Fruit fly (Drosophila melanogaster) whole organism, embryonic: ENCODE results near the gene IntS2.

ENCODE experiments used
- CG10565 ChIP-seq: fragments of 200-800 bp; sonication (Bioruptor generic); optimal IDR thresholded peaks from 3 replicates; lab custom pipeline; 2016; ENCODE audit warnings: missing biosample characterization, mild to moderate bottlenecking, missing genetic modification characterization
- CG12236 ChIP-seq: fragments of 200-800 bp; sonication (Bioruptor generic); optimal IDR thresholded peaks from 2 replicates; lab custom pipeline; 2016; ENCODE audit warnings: missing biosample characterization, missing genetic modification characterization
- CG14441 ChIP-seq: fragments of 200-800 bp; sonication (Bioruptor generic); IDR thresholded peaks from 2 replicates; pipeline ENCODE4 v1.3.6; 2022; ENCODE audit warnings: missing biosample characterization, missing genetic modification characterization
- CG15073 ChIP-seq: fragments of 200-800 bp; sonication (Bioruptor generic); optimal IDR thresholded peaks from 2 replicates; lab custom pipeline; 2016; ENCODE audit warnings: missing biosample characterization, missing genetic modification characterization
- CG17328 ChIP-seq: fragments of 200-800 bp; sonication (Bioruptor generic); IDR thresholded peaks from 2 replicates; pipeline ENCODE4 v1.3.6; 2022; ENCODE audit warnings: missing biosample characterization, missing genetic modification characterization
- CG17612 ChIP-seq: fragments of 200-800 bp; sonication (Bioruptor generic); IDR thresholded peaks from 2 replicates; pipeline ENCODE4 v1.3.6; 2022; ENCODE audit warnings: missing biosample characterization, missing genetic modification characterization
- CG30403 ChIP-seq: fragments of 200-800 bp; sonication (Bioruptor generic); optimal IDR thresholded peaks from 3 replicates; lab custom pipeline; 2016; ENCODE audit warnings: missing biosample characterization, missing genetic modification characterization
- CG31365 ChIP-seq: fragments of 200-800 bp; sonication (Bioruptor generic); optimal IDR thresholded peaks from 2 replicates; lab custom pipeline; 2018; ENCODE audit warnings: missing biosample characterization, mild to moderate bottlenecking, missing genetic modification characterization
- CG3407 ChIP-seq: fragments of 200-800 bp; sonication (Bioruptor generic); optimal IDR thresholded peaks from 2 replicates; lab custom pipeline; 2018; ENCODE audit warnings: missing biosample characterization, mild to moderate bottlenecking, missing genetic modification characterization
- CG34376 ChIP-seq: fragments of 200-800 bp; sonication (Bioruptor generic); optimal IDR thresholded peaks from 2 replicates; lab custom pipeline; 2018; ENCODE audit warnings: missing biosample characterization, mild to moderate bottlenecking, missing genetic modification characterization
- CG3995 ChIP-seq: fragments of 200-800 bp; sonication (Bioruptor generic); optimal IDR thresholded peaks from 3 replicates; lab custom pipeline; 2016; ENCODE audit warnings: missing biosample characterization, missing genetic modification characterization
- CG4730 ChIP-seq: fragments of 200-800 bp; sonication (Bioruptor generic); IDR thresholded peaks from 2 replicates; pipeline ENCODE4 v1.3.6; 2022; ENCODE audit warnings: missing biosample characterization, missing genetic modification characterization
- CG4854 ChIP-seq: fragments of 200-800 bp; sonication (Bioruptor generic); optimal IDR thresholded peaks from 2 replicates; lab custom pipeline; 2016; ENCODE audit warnings: missing biosample characterization, missing genetic modification characterization, inconsistent platforms
- CG5245 ChIP-seq: fragments of 200-800 bp; sonication (Bioruptor generic); optimal IDR thresholded peaks from 3 replicates; lab custom pipeline; 2016; ENCODE audit warnings: missing biosample characterization, missing genetic modification characterization
- CG6272 ChIP-seq: fragments of 200-800 bp; sonication (Bioruptor generic); IDR thresholded peaks from 2 replicates; pipeline ENCODE4 v1.3.6; 2022; ENCODE audit warnings: missing biosample characterization, missing genetic modification characterization
- CG6683 ChIP-seq: fragments of 200-800 bp; sonication (Bioruptor generic); optimal IDR thresholded peaks from 2 replicates; lab custom pipeline; 2017; ENCODE audit warnings: missing biosample characterization, mild to moderate bottlenecking, missing genetic modification characterization, missing genetic modification reagents
- CG7556 ChIP-seq: fragments of 200-800 bp; sonication (Bioruptor generic); optimal IDR thresholded peaks from 2 replicates; lab custom pipeline; 2017; ENCODE audit warnings: missing biosample characterization, mild to moderate bottlenecking, missing genetic modification characterization
- CG8359 ChIP-seq: fragments of 200-800 bp; sonication (Bioruptor generic); optimal IDR thresholded peaks from 2 replicates; lab custom pipeline; 2017; ENCODE audit warnings: missing biosample characterization, mild to moderate bottlenecking, missing genetic modification characterization, borderline replicate concordance
- CG8924 ChIP-seq: fragments of 200-800 bp; optimal IDR thresholded peaks from 3 replicates; lab custom pipeline; 2019; ENCODE audit warnings: missing biosample characterization, mild to moderate bottlenecking, missing genetic modification characterization, moderate library complexity
- D19B ChIP-seq: fragments of 200-800 bp; sonication (Bioruptor generic); optimal IDR thresholded peaks from 2 replicates; lab custom pipeline; 2017; ENCODE audit warnings: missing biosample characterization, mild to moderate bottlenecking, missing genetic modification characterization
- Dad ChIP-seq: fragments of 200-800 bp; sonication (Bioruptor generic); optimal IDR thresholded peaks from 3 replicates; lab custom pipeline; 2016; ENCODE audit warnings: missing biosample characterization, missing genetic modification characterization
- Dip2 ChIP-seq: fragments of 200-800 bp; sonication (Bioruptor generic); IDR thresholded peaks from 2 replicates; pipeline ENCODE4 v1.3.6; 2022; ENCODE audit warnings: missing biosample characterization, missing genetic modification characterization
- Eip74EF ChIP-seq, 2 experiments: fragments of 200-800 bp in 1 of 2; fragments of >200 bp in 1 of 2; sonication (Bioruptor generic) in 1 of 2; optimal IDR thresholded peaks; 2 replicates each; lab custom pipeline; 2017 to 2019; ENCODE audit warnings: missing biosample characterization in 2 of 2, missing genetic modification characterization in 2 of 2, mild to moderate bottlenecking in 1 of 2, moderate library complexity in 1 of 2
- H15 ChIP-seq: fragments of 200-800 bp; sonication (Bioruptor generic); IDR thresholded peaks from 3 replicates; pipeline ENCODE4 v1.3.6; 2022; ENCODE audit warnings: missing biosample characterization, missing genetic modification characterization
- H2.0 ChIP-seq: fragments of 200-800 bp; sonication (Bioruptor generic); IDR thresholded peaks from 2 replicates; pipeline ENCODE4 v1.3.6; 2022; ENCODE audit warnings: missing biosample characterization, missing genetic modification characterization
- HLH3B ChIP-seq: fragments of 200-800 bp; sonication (Bioruptor generic); IDR thresholded peaks from 2 replicates; pipeline ENCODE4 v1.3.6; 2022; ENCODE audit warnings: missing biosample characterization, missing genetic modification characterization
- MESR4 ChIP-seq: fragments of 200-800 bp; sonication (Bioruptor generic); optimal IDR thresholded peaks from 2 replicates; lab custom pipeline; 2018; ENCODE audit warnings: missing biosample characterization, mild to moderate bottlenecking, missing genetic modification characterization, moderate library complexity
- Oaz ChIP-seq: fragments of 200-800 bp; sonication (Bioruptor generic); IDR thresholded peaks from 2 replicates; pipeline ENCODE4 v1.3.6; 2022; ENCODE audit warnings: missing biosample characterization, missing genetic modification characterization
- Opbp ChIP-seq: fragments of 200-800 bp; sonication (Bioruptor generic); IDR thresholded peaks from 3 replicates; pipeline ENCODE4 v1.3.6; 2022; ENCODE audit warnings: missing biosample characterization, missing genetic modification characterization; ENCODE audit not compliant: partially characterized antibody
- Ssrp ChIP-seq: fragments of 200-800 bp; sonication (Bioruptor generic); optimal IDR thresholded peaks from 2 replicates; lab custom pipeline; 2018; ENCODE audit warnings: missing biosample characterization, mild to moderate bottlenecking, missing genetic modification characterization, moderate library complexity
- Trl ChIP-seq, 3 experiments: fragments of >200 bp in 2 of 3; fragments of 200-800 bp in 1 of 3; sonication (Bioruptor generic) in 1 of 3; optimal IDR thresholded peaks; 2 replicates in 1 of 3; 3 replicates in 2 of 3; lab custom pipeline; 2016 to 2017; ENCODE audit warnings: missing biosample characterization in 1 of 3, missing genetic modification characterization in 1 of 3
- Xbp1 ChIP-seq: fragments of 200-800 bp; sonication (Bioruptor generic); optimal IDR thresholded peaks from 3 replicates; lab custom pipeline; 2016; ENCODE audit warnings: missing biosample characterization, mild to moderate bottlenecking, missing genetic modification characterization
- aop ChIP-seq: fragments of 200-800 bp; sonication (Bioruptor generic); IDR thresholded peaks from 2 replicates; pipeline ENCODE4 v1.3.6; 2022; ENCODE audit warnings: missing biosample characterization, missing genetic modification characterization
- bcd ChIP-seq: fragments of 200-800 bp; sonication (Bioruptor generic); optimal IDR thresholded peaks from 2 replicates; lab custom pipeline; 2017; ENCODE audit warnings: missing biosample characterization, mild to moderate bottlenecking, missing genetic modification characterization
- cad ChIP-seq: fragments of >200 bp; optimal IDR thresholded peaks from 2 replicates; lab custom pipeline; 2017; ENCODE audit warnings: missing biosample characterization, missing genetic modification characterization
- cg ChIP-seq: fragments of 200-800 bp; sonication (Bioruptor generic); optimal IDR thresholded peaks from 3 replicates; lab custom pipeline; 2019; ENCODE audit warnings: missing biosample characterization, mild to moderate bottlenecking, missing genetic modification characterization, moderate library complexity
- corto ChIP-seq: fragments of 200-800 bp; sonication (Bioruptor generic); optimal IDR thresholded peaks from 2 replicates; lab custom pipeline; 2016; ENCODE audit warnings: missing biosample characterization, mild to moderate bottlenecking, missing genetic modification characterization, moderate library complexity
- disco-r ChIP-seq: fragments of 200-800 bp; sonication (Bioruptor generic); optimal IDR thresholded peaks from 2 replicates; lab custom pipeline; 2016; ENCODE audit warnings: missing biosample characterization, missing genetic modification characterization
- dpn ChIP-seq, 2 experiments: fragments of 200-800 bp; sonication (Bioruptor generic); optimal IDR thresholded peaks; 3 replicates each; lab custom pipeline; 2016; ENCODE audit warnings: missing biosample characterization in 2 of 2, missing genetic modification characterization in 2 of 2
- dysf ChIP-seq: fragments of 200-800 bp; sonication (Bioruptor generic); IDR thresholded peaks from 3 replicates; pipeline ENCODE4 v1.3.6; 2022; ENCODE audit warnings: missing biosample characterization, missing genetic modification characterization
- grau ChIP-seq: fragments of 200-800 bp; optimal IDR thresholded peaks from 3 replicates; lab custom pipeline; 2019; ENCODE audit warnings: missing biosample characterization, mild to moderate bottlenecking, missing genetic modification characterization, moderate library complexity
- hkb ChIP-seq, 2 experiments: fragments of 200-800 bp in 1 of 2; fragments of >200 bp in 1 of 2; sonication (Bioruptor generic) in 1 of 2; IDR thresholded peaks in 1 of 2; optimal IDR thresholded peaks in 1 of 2; 2 replicates each; pipeline versions ENCODE4 v1.3.6 to Lab custom; 2017 to 2022; ENCODE audit warnings: missing biosample characterization in 1 of 2, missing genetic modification characterization in 1 of 2
- insv ChIP-seq, 2 experiments: fragments of 200-800 bp; sonication (Bioruptor generic); optimal IDR thresholded peaks; 3 replicates each; lab custom pipeline; 2016 to 2018; ENCODE audit warnings: missing biosample characterization in 2 of 2, missing genetic modification characterization in 2 of 2
- kah ChIP-seq: fragments of 200-800 bp; sonication (Bioruptor generic); optimal IDR thresholded peaks from 2 replicates; lab custom pipeline; 2018; ENCODE audit warnings: missing biosample characterization, mild to moderate bottlenecking, missing genetic modification characterization
- lab ChIP-seq: fragments of 200-800 bp; sonication (Bioruptor generic); optimal IDR thresholded peaks from 3 replicates; lab custom pipeline; 2017; ENCODE audit warnings: missing biosample characterization, missing genetic modification characterization, mild to moderate bottlenecking, moderate library complexity, missing genetic modification reagents
- sim ChIP-seq: fragments of 200-800 bp; sonication (Bioruptor generic); IDR thresholded peaks from 2 replicates; pipeline ENCODE4 v1.3.6; 2022; ENCODE audit warnings: missing biosample characterization, missing genetic modification characterization
- slou ChIP-seq: fragments of 200-800 bp; sonication (Bioruptor generic); optimal IDR thresholded peaks from 3 replicates; lab custom pipeline; 2016; ENCODE audit warnings: missing biosample characterization, missing genetic modification characterization
- stwl ChIP-seq: fragments of 200-800 bp; sonication (Bioruptor generic); optimal IDR thresholded peaks from 3 replicates; lab custom pipeline; 2018; ENCODE audit warnings: missing biosample characterization, mild to moderate bottlenecking, missing genetic modification characterization, moderate library complexity
- trh ChIP-seq: fragments of 200-800 bp; sonication (Bioruptor generic); optimal IDR thresholded peaks from 2 replicates; lab custom pipeline; 2016; ENCODE audit warnings: missing biosample characterization, missing genetic modification characterization
- vvl ChIP-seq: fragments of 200-800 bp; sonication (Bioruptor generic); IDR thresholded peaks from 2 replicates; pipeline ENCODE4 v1.3.6; 2022; ENCODE audit warnings: missing biosample characterization, missing genetic modification characterization
- zfh1 ChIP-seq: fragments of 200-800 bp; sonication (Bioruptor generic); IDR thresholded peaks from 3 replicates; pipeline ENCODE4 v1.3.6; 2022; ENCODE audit warnings: missing biosample characterization, missing genetic modification characterization

Gene IntS2

dm6 chrX:17636001-17636400 lies 20.6 kb downstream of the IntS2 start, which contains the start of the genes CG8289 and CG5800 (continued):
- no peak for TF ChIP-seq grau
- no peak for TF ChIP-seq CG15073 (GFP tag; lab: Kevin White, UChicago)
- TF ChIP-seq Trl (optimal IDR thresholded peaks at IDR 0.05; lab: Kevin White, UChicago): no peak
- TF ChIP-seq Trl (GFP tag; optimal IDR thresholded peaks at IDR 0.05; lab: Kevin White, UChicago): no peak
- no peak for TF ChIP-seq CG17328 (GFP tag; lab: Robert Waterston, UW)
- TF ChIP-seq CG5245: no peak
- no peak for TF ChIP-seq disco-r
- no peak for TF ChIP-seq Dip2
- TF ChIP-seq CG17612: no peak
- no peak for TF ChIP-seq dysf (GFP tag; lab: Robert Waterston, UW)
- TF ChIP-seq hkb (optimal IDR thresholded peaks at IDR 0.05; lab: Kevin White, UChicago): no peak
- no peak for TF ChIP-seq hkb (GFP tag; IDR thresholded peaks at IDR 0.05; lab: Robert Waterston, UW)
- TF ChIP-seq trh (GFP tag; lab: Kevin White, UChicago): no peak
- 0 out of 3 replicates have a peak, but pooled peaks have one; percentile 45 for TF ChIP-seq Opbp (GFP tag; lab: Robert Waterston, UW)
- no peak for TF ChIP-seq H15 (GFP tag; lab: Robert Waterston, UW)
- TF ChIP-seq dpn (GFP tag; optimal IDR thresholded peaks at IDR 0.05; lab: Kevin White, UChicago): peak in 1 of 2 experiments; percentile 2
- TF ChIP-seq CG6683: no peak
- no peak for TF ChIP-seq CG3407 (GFP tag; lab: Kevin White, UChicago)
- no peak for TF ChIP-seq HLH3B (GFP tag; lab: Robert Waterston, UW)
- TF ChIP-seq insv (GFP tag; optimal IDR thresholded peaks at IDR 0.05; lab: Kevin White, UChicago): no peak
- TF ChIP-seq Dad: no peak
- TF ChIP-seq stwl (tag; lab: Kevin White, UChicago): peak; percentile 38
- no peak for TF ChIP-seq CG8359 (GFP tag; lab: Kevin White, UChicago)
- no peak for TF ChIP-seq corto (GFP tag; lab: Kevin White, UChicago)
- no peak for TF ChIP-seq CG3995 (GFP tag; lab: Kevin White, UChicago)
- TF ChIP-seq CG12236 (GFP tag; lab: Kevin White, UChicago): no peak
- no peak for TF ChIP-seq kah (GFP tag; lab: Kevin White, UChicago)
- no peak for TF ChIP-seq aop (GFP tag; lab: Robert Waterston, UW)
- no peak for TF ChIP-seq slou
- no peak for TF ChIP-seq CG10565 (GFP tag; lab: Kevin White, UChicago)
- no peak for TF ChIP-seq Ssrp (tag; lab: Kevin White, UChicago)
- TF ChIP-seq Xbp1: peak; percentile 22
- no peak for TF ChIP-seq CG31365 (tag; lab: Kevin White, UChicago)
- no peak for TF ChIP-seq CG14441 (GFP tag; lab: Robert Waterston, UW)
- no peak for TF ChIP-seq H2.0
- no peak for TF ChIP-seq cad (GFP tag; lab: Kevin White, UChicago)
- no peak for TF ChIP-seq CG4854 (GFP tag; lab: Kevin White, UChicago)
- no peak for TF ChIP-seq bcd
- peak; percentile 17 for TF ChIP-seq CG30403 (GFP tag; lab: Kevin White, UChicago)
- no peak for TF ChIP-seq CG34376 (GFP tag; lab: Kevin White, UChicago)
- no peak for TF ChIP-seq CG8924 (tag; lab: Kevin White, UChicago)
- no peak for TF ChIP-seq Eip74EF (GFP tag; optimal IDR thresholded peaks at IDR 0.05; lab: Kevin White, UChicago)
- TF ChIP-seq CG6272 (GFP tag; lab: Robert Waterston, UW): no peak
- TF ChIP-seq MESR4 (GFP tag; lab: Kevin White, UChicago): no peak
- TF ChIP-seq CG4730: no peak
- no peak for TF ChIP-seq vvl (GFP tag; lab: Robert Waterston, UW)
- TF ChIP-seq sim: no peak
- TF ChIP-seq zfh1 (GFP tag; lab: Robert Waterston, UW): no peak
- no peak for TF ChIP-seq lab
- TF ChIP-seq CG7556: no peak
- TF ChIP-seq Oaz: no peak
- TF ChIP-seq D19B (GFP tag; lab: Kevin White, UChicago): no peak
- no peak for TF ChIP-seq cg (GFP tag; lab: Kevin White, UChicago)
